Worm (Caenorhabditis elegans): ENCODE results near the gene C03G5.14.

ce11 chrX:8527950-8528349, 6.2 kb downstream of the C03G5.14 start, which contains the start of gene flp-5:
- TF ChIP-seq him-1 (tag; optimal IDR thresholded peaks at IDR 0.05) (no peak), dao-5 (tag; optimal IDR thresholded peaks at IDR 0.05) (no peak)

Measured in whole organism, L4/young adult.